Fruit fly (Drosophila melanogaster): Measurements from ENCODE around the gene CG7601.

- TF ChIP-seq Abd-B (GFP tag; optimal IDR thresholded peaks at IDR 0.05) (no peak), lola (GFP tag; optimal IDR thresholded peaks at IDR 0.05) (no peak), usp (GFP tag; optimal IDR thresholded peaks at IDR 0.05) (no peak), psq (GFP tag; optimal IDR thresholded peaks at IDR 0.05) (no peak), foxo (GFP tag; optimal IDR thresholded peaks at IDR 0.05) (no peak), br (GFP tag; optimal IDR thresholded peaks at IDR 0.05) (no peak), Hr78 (GFP tag; optimal IDR thresholded peaks at IDR 0.05) (no peak), rgr (GFP tag; optimal IDR thresholded peaks at IDR 0.05) (no peak), Myc (optimal IDR thresholded peaks at IDR 0.05) (no peak), N (GFP tag; optimal IDR thresholded peaks at IDR 0.05) (no peak), Vsx2 (GFP tag; optimal IDR thresholded peaks at IDR 0.05; ENCODE audit: partially characterized antibody) (no peak)
These were observed 25.0 kb upstream of the CG7601 start for dm6 chr3R:29761569-29761968.

Measured in whole organism, wandering third instar larva.